Worm (Caenorhabditis elegans): Measurements from ENCODE around the gene T05B11.4.

DNA sequence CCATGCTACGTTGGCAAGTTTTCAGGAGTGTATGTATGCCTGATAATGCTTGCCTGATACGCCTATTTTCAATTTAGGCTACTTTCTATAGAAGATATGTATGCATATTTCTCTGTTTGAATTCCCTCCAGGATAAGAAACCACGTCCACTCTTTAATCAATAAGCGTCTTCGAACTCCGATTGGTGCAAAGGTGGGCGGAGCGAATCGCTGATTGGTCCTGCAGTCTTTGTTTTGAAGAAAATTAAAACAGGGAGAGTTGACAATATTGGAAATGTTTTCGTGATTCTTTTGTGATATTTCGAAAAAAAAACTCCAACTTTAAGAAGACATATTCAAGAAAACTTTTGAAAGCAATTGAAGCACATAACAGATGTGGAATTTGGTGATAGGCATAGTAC lies 7.4 kb upstream of the T05B11.4 start:
- TF ChIP-seq ref-1 (GFP tag; conservative IDR thresholded peaks at IDR 0.05) (no peak), ztf-29 (GFP tag; IDR thresholded peaks at IDR 0.05) (no peak), klf-2 (GFP tag; conservative IDR thresholded peaks at IDR 0.05) (no peak), med-1 (GFP tag; optimal IDR thresholded peaks at IDR 0.05; ENCODE audit: insufficient read depth) (no peak), T22C8.4 (GFP tag; IDR thresholded peaks at IDR 0.05) (no peak), tab-1 (GFP tag; IDR thresholded peaks at IDR 0.05) (no peak), flt-1 (GFP tag; IDR thresholded peaks at IDR 0.05) (no peak)
